Fruit fly (Drosophila melanogaster) whole organism, embryonic: ENCODE measurements around the gene CHOp24.

ENCODE experiments used
- BEAF-32 ChIP-seq: fragments of 200-800 bp; sonication (Bioruptor generic); optimal IDR thresholded peaks from 3 replicates; lab custom pipeline; 2017; ENCODE audit warnings: missing biosample characterization, missing genetic modification characterization, mild to moderate bottlenecking, moderate library complexity, missing genetic modification reagents
- Bgb ChIP-seq: fragments of 200-800 bp; sonication (Bioruptor generic); IDR thresholded peaks from 2 replicates; pipeline ENCODE4 v1.3.6; 2022; ENCODE audit warnings: missing biosample characterization, missing genetic modification characterization; ENCODE audit not compliant: partially characterized antibody
- CG13287 ChIP-seq: fragments of 200-800 bp; sonication (Bioruptor generic); IDR thresholded peaks from 2 replicates; pipeline ENCODE4 v1.3.6; 2022; ENCODE audit warnings: missing biosample characterization, missing genetic modification characterization; ENCODE audit not compliant: partially characterized antibody
- CG14860 ChIP-seq: fragments of 200-800 bp; sonication (Bioruptor generic); IDR thresholded peaks from 3 replicates; pipeline ENCODE4 v1.3.6; 2022; ENCODE audit warnings: missing biosample characterization, missing genetic modification characterization; ENCODE audit not compliant: partially characterized antibody
- CG15479 ChIP-seq: fragments of 200-800 bp; sonication (Bioruptor generic); optimal IDR thresholded peaks from 3 replicates; lab custom pipeline; 2019; ENCODE audit warnings: missing biosample characterization, mild to moderate bottlenecking, missing genetic modification characterization, moderate library complexity
- CG15601 ChIP-seq: fragments of 200-800 bp; sonication (Bioruptor generic); optimal IDR thresholded peaks from 3 replicates; lab custom pipeline; 2019; ENCODE audit warnings: missing biosample characterization, mild to moderate bottlenecking, missing genetic modification characterization, moderate library complexity
- CG16813 ChIP-seq: fragments of 200-800 bp; sonication (Bioruptor generic); IDR thresholded peaks from 3 replicates; pipeline ENCODE4 v1.3.6; 2022; ENCODE audit warnings: missing biosample characterization, missing genetic modification characterization; ENCODE audit not compliant: partially characterized antibody
- CG1792 ChIP-seq: fragments of 200-800 bp; sonication (Bioruptor generic); optimal IDR thresholded peaks from 2 replicates; lab custom pipeline; 2016; ENCODE audit warnings: missing biosample characterization, missing genetic modification characterization
- CG34224 ChIP-seq: fragments of 200-800 bp; sonication (Bioruptor generic); IDR thresholded peaks from 3 replicates; pipeline ENCODE4 v1.3.6; 2022; ENCODE audit warnings: missing biosample characterization, missing genetic modification characterization; ENCODE audit not compliant: partially characterized antibody
- CG6791 ChIP-seq: fragments of 200-800 bp; sonication (Bioruptor generic); IDR thresholded peaks from 3 replicates; pipeline ENCODE4 v1.3.6; 2022; ENCODE audit warnings: missing biosample characterization, missing genetic modification characterization; ENCODE audit not compliant: partially characterized antibody
- CG7271 ChIP-seq: fragments of 200-800 bp; sonication (Bioruptor generic); optimal IDR thresholded peaks from 2 replicates; lab custom pipeline; 2018; ENCODE audit warnings: missing biosample characterization, mild to moderate bottlenecking, missing genetic modification characterization, moderate library complexity
- CG7357 ChIP-seq: fragments of 200-800 bp; sonication (Bioruptor generic); IDR thresholded peaks from 3 replicates; pipeline ENCODE4 v1.3.6; 2022; ENCODE audit warnings: missing biosample characterization, missing genetic modification characterization
- CG7963 ChIP-seq: fragments of 200-800 bp; sonication (Bioruptor generic); IDR thresholded peaks from 3 replicates; pipeline ENCODE4 v1.3.6; 2022; ENCODE audit warnings: missing biosample characterization, missing genetic modification characterization; ENCODE audit not compliant: partially characterized antibody
- CG8290 ChIP-seq, 3 experiments: fragments of 200-800 bp; sonication (Bioruptor generic); optimal IDR thresholded peaks; 2 replicates each; lab custom pipeline; 2016 to 2019; ENCODE audit warnings: missing biosample characterization in 3 of 3, missing genetic modification characterization in 3 of 3, mild to moderate bottlenecking in 2 of 3, moderate library complexity in 1 of 3
- CG9817 ChIP-seq: fragments of 200-800 bp; sonication (Bioruptor generic); optimal IDR thresholded peaks from 2 replicates; lab custom pipeline; 2018; ENCODE audit warnings: missing biosample characterization, mild to moderate bottlenecking, missing genetic modification characterization, moderate library complexity
- Dll ChIP-seq: fragments of 200-800 bp; sonication (Bioruptor generic); IDR thresholded peaks from 4 replicates; pipeline ENCODE4 v1.3.6; 2022; ENCODE audit warnings: missing biosample characterization, missing genetic modification characterization; ENCODE audit not compliant: partially characterized antibody
- Doc3 ChIP-seq: fragments of 200-800 bp; sonication (Bioruptor generic); IDR thresholded peaks from 3 replicates; pipeline ENCODE4 v1.3.6; 2022; ENCODE audit warnings: missing biosample characterization, missing genetic modification characterization; ENCODE audit not compliant: partially characterized antibody
- Dref ChIP-seq: fragments of 200-800 bp; sonication (Bioruptor generic); IDR thresholded peaks from 2 replicates; pipeline ENCODE4 v1.3.6; 2022; ENCODE audit warnings: missing biosample characterization, missing genetic modification characterization
- HLH4C ChIP-seq: fragments of 200-800 bp; sonication (Bioruptor generic); IDR thresholded peaks from 3 replicates; pipeline ENCODE4 v1.3.6; 2022; ENCODE audit warnings: missing biosample characterization, missing genetic modification characterization; ENCODE audit not compliant: partially characterized antibody
- NK7.1 ChIP-seq: fragments of 200-800 bp; sonication (Bioruptor generic); optimal IDR thresholded peaks from 3 replicates; lab custom pipeline; 2016; ENCODE audit warnings: missing biosample characterization, missing genetic modification characterization
- Opbp ChIP-seq: fragments of 200-800 bp; sonication (Bioruptor generic); IDR thresholded peaks from 3 replicates; pipeline ENCODE4 v1.3.6; 2022; ENCODE audit warnings: missing biosample characterization, missing genetic modification characterization; ENCODE audit not compliant: partially characterized antibody
- Scr ChIP-seq: fragments of 200-800 bp; sonication (Bioruptor generic); IDR thresholded peaks from 2 replicates; pipeline ENCODE4 v1.3.6; 2022; ENCODE audit warnings: missing biosample characterization, missing genetic modification characterization; ENCODE audit not compliant: partially characterized antibody
- Sry-δ ChIP-seq: fragments of 200-800 bp; sonication (Bioruptor generic); optimal IDR thresholded peaks from 2 replicates; lab custom pipeline; 2016; ENCODE audit warnings: missing biosample characterization, missing genetic modification characterization
- ac ChIP-seq: fragments of 200-800 bp; sonication (Bioruptor generic); optimal IDR thresholded peaks from 3 replicates; lab custom pipeline; 2017; ENCODE audit warnings: missing biosample characterization, mild to moderate bottlenecking, missing genetic modification characterization
- amos ChIP-seq: fragments of 200-800 bp; sonication (Bioruptor generic); IDR thresholded peaks from 2 replicates; pipeline ENCODE4 v1.3.6; 2022; ENCODE audit warnings: missing biosample characterization, missing genetic modification characterization; ENCODE audit not compliant: partially characterized antibody
- ato ChIP-seq: fragments of 200-800 bp; sonication (Bioruptor generic); IDR thresholded peaks from 2 replicates; pipeline ENCODE4 v1.3.6; 2022; ENCODE audit warnings: missing biosample characterization, missing genetic modification characterization; ENCODE audit not compliant: partially characterized antibody
- bbx ChIP-seq: fragments of 200-800 bp; sonication (Bioruptor generic); IDR thresholded peaks from 2 replicates; pipeline ENCODE4 v1.3.6; 2022; ENCODE audit warnings: missing biosample characterization, missing genetic modification characterization; ENCODE audit not compliant: partially characterized antibody
- chinmo ChIP-seq: fragments of 200-800 bp; sonication (Bioruptor generic); IDR thresholded peaks from 4 replicates; pipeline ENCODE4 v1.3.6; 2022; ENCODE audit warnings: missing biosample characterization, missing genetic modification characterization; ENCODE audit not compliant: partially characterized antibody
- fd64A ChIP-seq: fragments of 200-800 bp; sonication (Bioruptor generic); optimal IDR thresholded peaks from 3 replicates; lab custom pipeline; 2018; ENCODE audit warnings: missing biosample characterization, mild to moderate bottlenecking, missing genetic modification characterization
- fru ChIP-seq: fragments of >200 bp; optimal IDR thresholded peaks from 2 replicates; lab custom pipeline; 2017
- hb ChIP-seq: fragments of 200-800 bp; sonication (Bioruptor generic); IDR thresholded peaks from 3 replicates; pipeline ENCODE4 v1.3.6; 2022; ENCODE audit warnings: missing biosample characterization, missing genetic modification characterization; ENCODE audit not compliant: partially characterized antibody
- kay ChIP-seq: fragments of 200-800 bp; sonication (Bioruptor generic); optimal IDR thresholded peaks from 2 replicates; lab custom pipeline; 2016; ENCODE audit warnings: missing biosample characterization, missing genetic modification characterization
- mld ChIP-seq: fragments of 200-800 bp; sonication (Bioruptor generic); IDR thresholded peaks from 3 replicates; pipeline ENCODE4 v1.3.6; 2022; ENCODE audit warnings: missing biosample characterization, missing genetic modification characterization; ENCODE audit not compliant: partially characterized antibody
- nerfin-2 ChIP-seq: fragments of 200-800 bp; sonication (Bioruptor generic); IDR thresholded peaks from 2 replicates; pipeline ENCODE4 v1.3.6; 2022; ENCODE audit warnings: missing biosample characterization, missing genetic modification characterization; ENCODE audit not compliant: partially characterized antibody
- sna ChIP-seq: fragments of 200-800 bp; sonication (Bioruptor generic); IDR thresholded peaks from 2 replicates; pipeline ENCODE4 v1.3.6; 2022; ENCODE audit warnings: missing biosample characterization, missing genetic modification characterization; ENCODE audit not compliant: partially characterized antibody
- sqz ChIP-seq: fragments of 200-800 bp; sonication (Bioruptor generic); optimal IDR thresholded peaks from 3 replicates; lab custom pipeline; 2018; ENCODE audit warnings: missing biosample characterization, mild to moderate bottlenecking, missing genetic modification characterization
- stwl ChIP-seq: fragments of 200-800 bp; sonication (Bioruptor generic); optimal IDR thresholded peaks from 3 replicates; lab custom pipeline; 2018; ENCODE audit warnings: missing biosample characterization, mild to moderate bottlenecking, missing genetic modification characterization, moderate library complexity
- tna ChIP-seq: fragments of 200-800 bp; sonication (Bioruptor generic); IDR thresholded peaks from 2 replicates; pipeline ENCODE4 v1.3.6; 2022; ENCODE audit warnings: missing biosample characterization, missing genetic modification characterization; ENCODE audit not compliant: partially characterized antibody
- unc-4 ChIP-seq: fragments of 200-800 bp; sonication (Bioruptor generic); IDR thresholded peaks from 2 replicates; pipeline ENCODE4 v1.3.6; 2022; ENCODE audit warnings: missing biosample characterization, missing genetic modification characterization; ENCODE audit not compliant: partially characterized antibody
- vnd ChIP-seq: fragments of 200-800 bp; sonication (Bioruptor generic); IDR thresholded peaks from 3 replicates; pipeline ENCODE4 v1.3.6; 2022; ENCODE audit warnings: missing biosample characterization, missing genetic modification characterization; ENCODE audit not compliant: partially characterized antibody
- zen2 ChIP-seq: fragments of 200-800 bp; sonication (Bioruptor generic); IDR thresholded peaks from 3 replicates; pipeline ENCODE4 v1.3.6; 2022; ENCODE audit warnings: missing biosample characterization, missing genetic modification characterization; ENCODE audit not compliant: partially characterized antibody

CHOp24 gene

DNA sequence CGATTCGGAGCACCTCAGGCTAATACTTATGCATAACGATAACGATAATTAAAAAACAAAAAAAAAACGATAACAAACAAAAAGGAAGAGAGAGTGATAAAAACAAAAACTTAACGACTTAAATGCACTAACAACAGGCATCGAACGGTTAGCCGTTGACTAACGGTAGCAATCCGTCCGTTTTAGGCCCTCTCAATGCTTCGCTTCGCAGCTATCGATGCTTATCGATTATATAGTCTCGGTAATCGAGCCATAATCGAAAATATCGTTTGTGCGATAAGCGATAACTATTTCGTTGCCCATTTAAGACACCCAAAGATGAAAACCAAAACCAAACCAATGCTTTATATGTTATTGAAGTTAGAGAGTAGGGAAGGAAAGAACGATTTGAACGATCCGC is 6.7 kb upstream of the CHOp24 start:
- TF ChIP-seq Dll (GFP tag; lab: Robert Waterston, UW) (peak; percentile 70; the same call in 3 of the 4 replicates), CG9817 (tag; lab: Kevin White, UChicago) (no peak), CG8290 (GFP tag; optimal IDR thresholded peaks at IDR 0.05; lab: Kevin White, UChicago) (peak; percentile 10), CG8290 (tag; optimal IDR thresholded peaks at IDR 0.05; lab: Kevin White, UChicago) (no peak), CG16813 (peak; percentile 64; the same call in 2 of the 3 replicates), CG7271 (no peak), Opbp (GFP tag; lab: Robert Waterston, UW) (peak; percentile 60; the same call in 2 of the 3 replicates), Doc3 (GFP tag; lab: Robert Waterston, UW) (0 out of 3 replicates have a peak, but pooled peaks have one; percentile 28), CG1792 (no peak), sna (peak; percentile 39; the same call in 1 of the 2 replicates), mld (GFP tag; lab: Robert Waterston, UW) (0 out of 3 replicates have a peak, but pooled peaks have one; percentile 50), vnd (GFP tag; lab: Robert Waterston, UW) (peak; percentile 43; the same call in 1 of the 3 replicates), NK7.1 (GFP tag; lab: Kevin White, UChicago) (no peak), ac (GFP tag; lab: Kevin White, UChicago) (no peak), hb (GFP tag; lab: Robert Waterston, UW) (peak; percentile 52; the same call in 2 of the 3 replicates), CG7357 (GFP tag; lab: Robert Waterston, UW) (no peak), bbx (GFP tag; lab: Robert Waterston, UW) (peak; percentile 72), CG34224 (GFP tag; lab: Robert Waterston, UW) (peak; percentile 11; the same call in 1 of the 3 replicates), CG15601 (tag; lab: Kevin White, UChicago) (no peak), Bgb (peak; percentile 49; the same call in 1 of the 2 replicates), sqz (GFP tag; lab: Kevin White, UChicago) (no peak), CG7963 (0 out of 3 replicates have a peak, but pooled peaks have one; percentile 37), CG6791 (peak; percentile 70), stwl (peak; percentile 18), BEAF-32 (peak; percentile 19), amos (GFP tag; lab: Robert Waterston, UW) (0 out of 2 replicates have a peak, but pooled peaks have one; percentile 26), CG14860 (GFP tag; lab: Robert Waterston, UW) (peak; percentile 70), HLH4C (peak; percentile 84), tna (GFP tag; lab: Robert Waterston, UW) (peak; percentile 81), chinmo (GFP tag; lab: Robert Waterston, UW) (0 out of 4 replicates have a peak, but pooled peaks have one; percentile 42), Scr (GFP tag; lab: Robert Waterston, UW) (peak; percentile 65), ato (GFP tag; lab: Robert Waterston, UW) (0 out of 2 replicates have a peak, but pooled peaks have one; percentile 53), kay (GFP tag; lab: Kevin White, UChicago) (no peak), CG13287 (peak; percentile 48; the same call in 1 of the 2 replicates), nerfin-2 (GFP tag; lab: Robert Waterston, UW) (peak; percentile 91), unc-4 (GFP tag; lab: Robert Waterston, UW) (0 out of 2 replicates have a peak, but pooled peaks have one; percentile 29), Sry-δ (GFP tag; lab: Kevin White, UChicago) (peak; percentile 20), CG15479 (GFP tag; lab: Kevin White, UChicago) (no peak), fd64A (GFP tag; lab: Kevin White, UChicago) (no peak), zen2 (GFP tag; lab: Robert Waterston, UW) (peak; percentile 65; the same call in 1 of the 3 replicates), Dref (peak; percentile 51), fru (lab: Kevin White, UChicago) (no peak)
